Worm (Caenorhabditis elegans) whole organism, L4 larva: ENCODE results near the gene str-206.

Source experiments
- D1046.2 ChIP-seq: fragments of 200-800 bp; sonication (Bioruptor generic); IDR thresholded peaks from 2 replicates; pipeline ENCODE4 v1.3.6; 2022; ENCODE audit warnings: missing genetic modification characterization, missing compliant biosample characterization
- F10B5.3 ChIP-seq: sonication (generic microtip); optimal IDR thresholded peaks from 2 replicates; lab custom pipeline; 2016; ENCODE audit warnings: mild to moderate bottlenecking, missing genetic modification characterization, missing compliant biosample characterization
- F26F4.8 ChIP-seq: fragments of 200-800 bp; sonication (Bioruptor generic); conservative IDR thresholded peaks from 2 replicates; pipeline ENCODE4 v1.3.6; 2022; ENCODE audit warnings: missing genetic modification characterization, missing compliant biosample characterization
- F44E2.7 ChIP-seq: fragments of 200-800 bp; sonication (Bioruptor generic); IDR thresholded peaks from 2 replicates; pipeline ENCODE4 v2.1.2; 2022; ENCODE audit warnings: missing genetic modification characterization, missing compliant biosample characterization
- T26A8.4 ChIP-seq: fragments of 200-800 bp; sonication (Bioruptor generic); IDR thresholded peaks from 2 replicates; pipeline ENCODE4 v1.3.6; 2022; ENCODE audit warnings: missing genetic modification characterization, missing compliant biosample characterization
- Y5F2A.4 ChIP-seq: fragments of 200-800 bp; sonication (Bioruptor generic); optimal IDR thresholded peaks from 2 replicates; lab custom pipeline; 2018; ENCODE audit warnings: mild to moderate bottlenecking, missing genetic modification characterization, missing compliant biosample characterization
- ZK546.5 ChIP-seq, 2 experiments: sonication (generic microtip); optimal IDR thresholded peaks; 2 replicates each; lab custom pipeline; 2017; ENCODE audit warnings: missing biosample characterization in 2 of 2, missing genetic modification characterization in 2 of 2
- aha-1 ChIP-seq: fragments of 150-350 bp; peaks from one replicate; lab custom pipeline; 2014; ENCODE audit warnings: missing biosample characterization, missing genetic modification characterization
- attf-4 ChIP-seq: sonication (generic microtip); optimal IDR thresholded peaks from 3 replicates; lab custom pipeline; 2017; ENCODE audit warnings: missing biosample characterization, missing genetic modification characterization
- ceh-28 ChIP-seq: fragments of 150-350 bp; optimal IDR thresholded peaks from 2 replicates; lab custom pipeline; 2014; ENCODE audit warnings: missing biosample characterization, missing genetic modification reagents, missing genetic modification characterization
- ceh-32 ChIP-seq: sonication (generic microtip); optimal IDR thresholded peaks from 2 replicates; lab custom pipeline; 2016; ENCODE audit warnings: mild to moderate bottlenecking, missing genetic modification characterization, missing compliant biosample characterization; ENCODE audit not compliant: poor library complexity
- ctbp-1 ChIP-seq: fragments of 200-800 bp; sonication (Bioruptor generic); IDR thresholded peaks from 2 replicates; pipeline ENCODE4 v1.3.6; 2022; ENCODE audit warnings: missing genetic modification reagents, missing genetic modification characterization, missing compliant biosample characterization
- daf-16 ChIP-seq, 3 experiments: sonication (generic microtip); optimal IDR thresholded peaks; 2 replicates each; lab custom pipeline; 2016 to 2017; ENCODE audit warnings: missing genetic modification characterization in 3 of 3, missing genetic modification reagents in 3 of 3, mild to moderate bottlenecking in 2 of 3, missing compliant biosample characterization in 2 of 3, missing biosample characterization in 1 of 3, moderate library complexity in 1 of 3
- daf-8 ChIP-seq: fragments of 200-800 bp; sonication (Bioruptor generic); IDR thresholded peaks from 2 replicates; pipeline ENCODE4 v1.3.6; 2022; ENCODE audit warnings: missing genetic modification characterization, missing compliant biosample characterization
- dve-1 ChIP-seq: sonication (generic microtip); optimal IDR thresholded peaks from 2 replicates; lab custom pipeline; 2017; ENCODE audit warnings: antibody characterized with exemption, mild to moderate bottlenecking, missing genetic modification characterization, missing compliant biosample characterization; ENCODE audit not compliant: insufficient read depth
- egl-27 ChIP-seq: sonication (generic microtip); optimal IDR thresholded peaks from 3 replicates; lab custom pipeline; 2017; ENCODE audit warnings: missing biosample characterization, missing genetic modification reagents, missing genetic modification characterization
- egl-43 ChIP-seq: fragments of 200-800 bp; sonication (Bioruptor generic); IDR thresholded peaks from 2 replicates; pipeline ENCODE4 v1.3.6; 2022; ENCODE audit warnings: missing genetic modification reagents, missing genetic modification characterization, missing compliant biosample characterization
- fkh-10 ChIP-seq: fragments of 150-350 bp; optimal IDR thresholded peaks from 2 replicates; lab custom pipeline; 2014; ENCODE audit warnings: missing biosample characterization, missing genetic modification reagents, missing genetic modification characterization
- fos-1 ChIP-seq: fragments of 150-350 bp; optimal IDR thresholded peaks from 2 replicates; lab custom pipeline; 2014; ENCODE audit warnings: missing biosample characterization, missing genetic modification characterization
- gei-8 ChIP-seq: fragments of 200-800 bp; sonication (Bioruptor generic); optimal IDR thresholded peaks from 2 replicates; lab custom pipeline; 2018; ENCODE audit warnings: mild to moderate bottlenecking, missing genetic modification characterization, missing compliant biosample characterization
- hlh-11 ChIP-seq: fragments of 200-800 bp; sonication (Bioruptor generic); optimal IDR thresholded peaks from 2 replicates; lab custom pipeline; 2018; ENCODE audit warnings: mild to moderate bottlenecking, missing genetic modification characterization, missing compliant biosample characterization
- lin-1 ChIP-seq: fragments of 200-800 bp; sonication (Bioruptor generic); IDR thresholded peaks from 2 replicates; pipeline ENCODE4 v1.3.6; 2022; ENCODE audit warnings: missing genetic modification reagents, missing genetic modification characterization, missing compliant biosample characterization
- lin-38 ChIP-seq: fragments of 200-800 bp; sonication (Bioruptor generic); IDR thresholded peaks from 2 replicates; pipeline ENCODE4 v1.3.6; 2022; ENCODE audit warnings: missing genetic modification reagents, missing genetic modification characterization, missing compliant biosample characterization
- madf-9 ChIP-seq: fragments of 200-800 bp; sonication (Bioruptor generic); conservative IDR thresholded peaks from 2 replicates; pipeline ENCODE4 v1.3.6; 2022; ENCODE audit warnings: missing genetic modification reagents, missing genetic modification characterization, missing compliant biosample characterization
- mep-1 ChIP-seq: fragments of 150-350 bp; sonication (generic microtip); optimal IDR thresholded peaks from 3 replicates; lab custom pipeline; 2014; ENCODE audit warnings: missing biosample characterization, missing genetic modification characterization
- mes-2 ChIP-seq: sonication (generic microtip); optimal IDR thresholded peaks from 2 replicates; lab custom pipeline; 2016; ENCODE audit warnings: missing genotype, mild to moderate bottlenecking, missing genetic modification characterization, missing compliant biosample characterization; ENCODE audit not compliant: poor library complexity, severe bottlenecking
- mxl-3 ChIP-seq: fragments of 200-800 bp; sonication (Bioruptor generic); optimal IDR thresholded peaks from 2 replicates; lab custom pipeline; 2018; ENCODE audit warnings: mild to moderate bottlenecking, missing genetic modification characterization, missing compliant biosample characterization
- nhr-10 ChIP-seq: fragments of 150-350 bp; optimal IDR thresholded peaks from 2 replicates; lab custom pipeline; 2014; ENCODE audit warnings: missing biosample characterization, missing genetic modification characterization
- nhr-11 ChIP-seq: fragments of 150-350 bp; optimal IDR thresholded peaks from 2 replicates; lab custom pipeline; 2014; ENCODE audit warnings: missing biosample characterization, missing genetic modification characterization
- nhr-111 ChIP-seq: fragments of 200-800 bp; sonication (Bioruptor generic); optimal IDR thresholded peaks from 2 replicates; lab custom pipeline; 2018; ENCODE audit warnings: mild to moderate bottlenecking, missing genetic modification characterization, missing compliant biosample characterization
- nhr-237 ChIP-seq: sonication (generic microtip); optimal IDR thresholded peaks from 2 replicates; lab custom pipeline; 2017; ENCODE audit warnings: missing biosample characterization, missing genetic modification characterization
- nhr-42 ChIP-seq: fragments of 200-800 bp; sonication (Bioruptor generic); IDR thresholded peaks from 2 replicates; pipeline ENCODE4 v1.3.6; 2022; ENCODE audit warnings: missing genetic modification characterization, missing compliant biosample characterization
- nhr-48 ChIP-seq: sonication (generic microtip); optimal IDR thresholded peaks from 2 replicates; lab custom pipeline; 2016; ENCODE audit warnings: mild to moderate bottlenecking, missing genetic modification characterization, missing compliant biosample characterization
- php-3 ChIP-seq: fragments of 200-800 bp; sonication (Bioruptor generic); IDR thresholded peaks from 2 replicates; pipeline ENCODE4 v1.3.6; 2022; ENCODE audit warnings: missing genetic modification reagents, missing genetic modification characterization, missing compliant biosample characterization
- pqm-1 ChIP-seq: sonication (generic microtip); optimal IDR thresholded peaks from 2 replicates; lab custom pipeline; 2017; ENCODE audit warnings: missing biosample characterization, missing genetic modification characterization
- rbr-2 ChIP-seq: sonication (generic microtip); optimal IDR thresholded peaks from 2 replicates; lab custom pipeline; 2016; ENCODE audit warnings: missing genotype, missing genetic modification characterization, missing compliant biosample characterization
- saeg-2 ChIP-seq: fragments of 200-800 bp; sonication (Bioruptor generic); IDR thresholded peaks from 2 replicates; pipeline ENCODE4 v1.3.6; 2022; ENCODE audit warnings: missing genetic modification reagents, missing genetic modification characterization, missing compliant biosample characterization
- sdz-12 ChIP-seq: fragments of 200-800 bp; sonication (Bioruptor generic); optimal IDR thresholded peaks from 2 replicates; lab custom pipeline; 2018; ENCODE audit warnings: mild to moderate bottlenecking, missing genetic modification characterization, missing compliant biosample characterization
- skn-1 ChIP-seq: fragments of 150-350 bp; optimal IDR thresholded peaks from 2 replicates; lab custom pipeline; 2014; ENCODE audit warnings: missing biosample characterization, missing genetic modification characterization
- spr-3 ChIP-seq: fragments of 200-800 bp; sonication (Bioruptor generic); optimal IDR thresholded peaks from 2 replicates; lab custom pipeline; 2018; ENCODE audit warnings: mild to moderate bottlenecking, missing genetic modification characterization, missing compliant biosample characterization
- tag-97 ChIP-seq: fragments of 200-800 bp; sonication (Bioruptor generic); IDR thresholded peaks from 2 replicates; pipeline ENCODE4 v1.3.6; 2022; ENCODE audit warnings: missing genetic modification characterization, missing compliant biosample characterization
- tra-1 ChIP-seq: fragments of 200-800 bp; sonication (Bioruptor generic); IDR thresholded peaks from 2 replicates; pipeline ENCODE4 v1.3.6; 2022; ENCODE audit warnings: missing genetic modification reagents, missing genetic modification characterization, missing compliant biosample characterization
- unc-130 ChIP-seq: sonication (generic microtip); optimal IDR thresholded peaks from 2 replicates; lab custom pipeline; 2016; ENCODE audit warnings: missing genetic modification reagents, missing genetic modification characterization, missing compliant biosample characterization
- vab-7 ChIP-seq: fragments of 200-800 bp; sonication (Bioruptor generic); IDR thresholded peaks from 2 replicates; pipeline ENCODE4 v1.3.6; 2022; ENCODE audit warnings: missing genetic modification reagents, missing genetic modification characterization, missing compliant biosample characterization
- zag-1 ChIP-seq: fragments of 150-350 bp; optimal IDR thresholded peaks from 2 replicates; lab custom pipeline; 2014; ENCODE audit warnings: missing biosample characterization, missing genetic modification characterization
- ztf-7 ChIP-seq: fragments of 150-350 bp; optimal IDR thresholded peaks from 2 replicates; lab custom pipeline; 2014; ENCODE audit warnings: missing biosample characterization, missing genetic modification characterization

str-206 gene

ce11 chrV:6227326-6228246 is 9.7 kb downstream of the str-206 start (continued):
- TF ChIP-seq ceh-28 (tag; lab: Kevin White, UChicago) (peak; percentile 76), ZK546.5 (tag; optimal IDR thresholded peaks at IDR 0.05; lab: Kevin White, UChicago) (no peak), mep-1 (tag; lab: Kevin White, UChicago) (peak; percentile 93), F10B5.3 (tag; lab: Kevin White, UChicago) (peak; percentile 22), nhr-237 (tag; lab: Kevin White, UChicago) (peak; percentile 5), daf-8 (GFP tag; lab: Robert Waterston, UW) (no peak), rbr-2 (peak; percentile 96), lin-38 (GFP tag; lab: Robert Waterston, UW) (peak; percentile 61), nhr-10 (tag; lab: Kevin White, UChicago) (peak; percentile 67), T26A8.4 (GFP tag; lab: Robert Waterston, UW) (peak; percentile 87), pqm-1 (tag; lab: Kevin White, UChicago) (no peak), aha-1 (tag; lab: Kevin White, UChicago) (peak; percentile 98), skn-1 (tag; lab: Kevin White, UChicago) (peak; percentile 25), mxl-3 (GFP tag; lab: Kevin White, UChicago) (peak; percentile 92), lin-1 (GFP tag; lab: Robert Waterston, UW) (peak; percentile 91), unc-130 (GFP tag; lab: Kevin White, UChicago) (peak; percentile 17), nhr-111 (GFP tag; lab: Kevin White, UChicago) (peak; percentile 59)

ce11 chrV:6228400-6228895 is 10.5 kb downstream of the str-206 start:
- TF ChIP-seq ztf-7 (tag; lab: Kevin White, UChicago): no peak
- TF ChIP-seq F26F4.8: no peak
- TF ChIP-seq fkh-10: no peak
- no peak for TF ChIP-seq saeg-2 (GFP tag; lab: Robert Waterston, UW)
- no peak for TF ChIP-seq F44E2.7
- 0 out of 2 replicates have a peak, but pooled peaks have one; percentile 15 for TF ChIP-seq D1046.2 (GFP tag; lab: Robert Waterston, UW)
- TF ChIP-seq mes-2: peak; percentile 42
- no peak for TF ChIP-seq sdz-12 (GFP tag; lab: Kevin White, UChicago)
- no peak for TF ChIP-seq spr-3 (GFP tag; lab: Kevin White, UChicago)
- TF ChIP-seq ctbp-1 (GFP tag; lab: Robert Waterston, UW): no peak
- peak; percentile 12 for TF ChIP-seq fos-1 (tag; lab: Kevin White, UChicago)
- TF ChIP-seq T26A8.4 (GFP tag; lab: Robert Waterston, UW): no peak
- TF ChIP-seq attf-4 (tag; lab: Kevin White, UChicago): no peak
- TF ChIP-seq nhr-237 (tag; lab: Kevin White, UChicago): no peak
- TF ChIP-seq egl-27: no peak
- TF ChIP-seq vab-7: no peak
- TF ChIP-seq gei-8: no peak
- TF ChIP-seq nhr-11 (tag; lab: Kevin White, UChicago): peak; percentile 29
- TF ChIP-seq tag-97 (GFP tag; lab: Robert Waterston, UW): no peak
- no peak for TF ChIP-seq nhr-42 (GFP tag; lab: Robert Waterston, UW)
- TF ChIP-seq ceh-32 (tag; lab: Kevin White, UChicago): no peak
- peak; percentile 42 for TF ChIP-seq hlh-11 (tag; lab: Kevin White, UChicago)
- 0 out of 2 replicates have a peak, but pooled peaks have one; percentile 13 for TF ChIP-seq egl-43 (GFP tag; lab: Robert Waterston, UW)
- TF ChIP-seq unc-130 (GFP tag; lab: Kevin White, UChicago): no peak
- TF ChIP-seq Y5F2A.4 (GFP tag; lab: Kevin White, UChicago): no peak
- no peak for TF ChIP-seq php-3
- TF ChIP-seq pqm-1 (tag; lab: Kevin White, UChicago): no peak
- TF ChIP-seq dve-1 (tag; lab: Kevin White, UChicago): peak; percentile 48
- 0 out of 2 replicates have a peak, but pooled peaks have one; percentile 10 for TF ChIP-seq tra-1 (GFP tag; lab: Robert Waterston, UW)
- no peak for TF ChIP-seq mxl-3 (GFP tag; lab: Kevin White, UChicago)
- TF ChIP-seq zag-1 (tag; lab: Kevin White, UChicago): peak; percentile 22
- no peak for TF ChIP-seq madf-9 (GFP tag; lab: Robert Waterston, UW)
- no peak for TF ChIP-seq nhr-48 (tag; lab: Kevin White, UChicago)
- no peak for TF ChIP-seq daf-16 (GFP tag; optimal IDR thresholded peaks at IDR 0.05; lab: Kevin White, UChicago)
- peak; percentile 17 for TF ChIP-seq daf-16 (tag; optimal IDR thresholded peaks at IDR 0.05; lab: Kevin White, UChicago)
